Fruit fly (Drosophila melanogaster) Kc167 (cell line): ENCODE measurements around the gene CG11151.

Source experiments
- Myc ChIP-seq: fragments of >200 bp; optimal IDR thresholded peaks from 2 replicates; lab custom pipeline; 2017; ENCODE audit warnings: missing external identifiers
- Sin3A ChIP-seq: fragments of >200 bp; optimal IDR thresholded peaks from 2 replicates; lab custom pipeline; 2018; ENCODE audit warnings: missing external identifiers
- h ChIP-seq: fragments of >200 bp; optimal IDR thresholded peaks from 3 replicates; lab custom pipeline; 2018; ENCODE audit warnings: missing external identifiers
- insv ChIP-seq: fragments of >200 bp; optimal IDR thresholded peaks from 3 replicates; lab custom pipeline; 2018; ENCODE audit warnings: missing external identifiers
- psq ChIP-seq: fragments of >200 bp; optimal IDR thresholded peaks from 2 replicates; lab custom pipeline; 2017; ENCODE audit warnings: missing external identifiers
- ttk ChIP-seq: sonication (Bioruptor generic); optimal IDR thresholded peaks from 2 replicates; lab custom pipeline; 2017; ENCODE audit warnings: missing external identifiers

CG11151 gene

DNA sequence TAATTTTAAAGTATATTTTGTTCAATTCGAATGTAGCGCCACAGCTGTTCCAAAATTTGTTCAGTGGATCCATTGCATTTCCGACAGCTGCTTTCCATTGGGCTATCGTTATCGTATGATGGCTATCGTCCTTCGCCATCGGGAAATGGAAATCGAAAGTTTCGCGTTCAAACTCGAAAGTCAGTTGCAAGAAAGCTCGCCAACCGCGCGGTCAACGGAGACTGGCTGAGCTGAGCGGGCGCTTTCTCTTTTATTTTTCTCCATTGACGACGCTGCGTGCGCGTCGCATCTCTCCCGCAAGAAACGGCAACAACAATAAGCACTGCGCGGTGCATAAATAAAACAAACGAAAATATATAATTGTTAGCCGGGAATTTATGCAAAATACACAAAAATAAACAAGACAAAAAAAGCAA lies 44.0 kb downstream of the CG11151 start, which contains the start of gene inaE:
Gene inaE (plus strand): TSS at position 181 of the 416 bp plus-strand sequence.
- TF ChIP-seq h (lab: Kevin White, UChicago): no peak
- TF ChIP-seq Myc: no peak
- no peak for TF ChIP-seq Sin3A (lab: Kevin White, UChicago)
- TF ChIP-seq psq: no peak
- no peak for TF ChIP-seq ttk (lab: Kevin White, UChicago)
- TF ChIP-seq insv: no peak

- TF ChIP-seq ttk (lab: Kevin White, UChicago): no peak
- TF ChIP-seq h (lab: Kevin White, UChicago): no peak
Measured at dm6 chrX:13783958-13784907, 44.7 kb downstream of the CG11151 start.

dm6 chrX:13786037-13786667 lies 46.6 kb downstream of the CG11151 start:
- no peak for TF ChIP-seq psq
- no peak for TF ChIP-seq insv
- no peak for TF ChIP-seq Sin3A (lab: Kevin White, UChicago)
- no peak for TF ChIP-seq Myc
- TF ChIP-seq ttk (lab: Kevin White, UChicago): no peak
- TF ChIP-seq h (lab: Kevin White, UChicago): no peak

DNA sequence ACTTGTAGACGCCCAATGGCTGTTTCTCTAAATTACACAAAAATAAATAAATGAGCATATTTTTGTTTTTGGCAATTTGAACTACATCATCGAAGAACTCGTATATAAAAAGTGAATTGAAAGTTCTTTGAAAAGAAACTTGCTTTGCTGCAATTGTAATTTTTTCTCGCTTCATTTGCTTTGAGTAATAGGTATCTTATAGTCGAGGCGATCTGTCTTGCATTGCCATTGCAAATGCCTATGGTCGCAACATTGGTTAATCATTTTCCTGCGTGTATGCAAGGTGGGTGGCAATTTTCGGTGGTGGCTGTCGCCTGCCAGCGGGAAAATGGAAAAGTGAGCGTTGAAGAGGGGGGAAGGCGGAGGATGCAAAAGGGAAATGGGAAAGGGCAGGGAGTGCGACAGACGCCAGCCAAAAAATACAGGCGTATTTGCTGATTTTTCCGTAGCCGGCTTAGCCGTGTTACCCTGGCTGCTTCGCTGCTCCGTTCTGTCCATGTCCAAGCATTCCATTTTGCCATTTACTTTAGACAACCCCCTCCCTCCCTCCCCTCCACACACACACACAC lies 47.8 kb downstream of the CG11151 start:
- TF ChIP-seq psq (no peak), Sin3A (lab: Kevin White, UChicago) (no peak), Myc (no peak), insv (no peak), ttk (lab: Kevin White, UChicago) (no peak), h (lab: Kevin White, UChicago) (no peak)

DNA sequence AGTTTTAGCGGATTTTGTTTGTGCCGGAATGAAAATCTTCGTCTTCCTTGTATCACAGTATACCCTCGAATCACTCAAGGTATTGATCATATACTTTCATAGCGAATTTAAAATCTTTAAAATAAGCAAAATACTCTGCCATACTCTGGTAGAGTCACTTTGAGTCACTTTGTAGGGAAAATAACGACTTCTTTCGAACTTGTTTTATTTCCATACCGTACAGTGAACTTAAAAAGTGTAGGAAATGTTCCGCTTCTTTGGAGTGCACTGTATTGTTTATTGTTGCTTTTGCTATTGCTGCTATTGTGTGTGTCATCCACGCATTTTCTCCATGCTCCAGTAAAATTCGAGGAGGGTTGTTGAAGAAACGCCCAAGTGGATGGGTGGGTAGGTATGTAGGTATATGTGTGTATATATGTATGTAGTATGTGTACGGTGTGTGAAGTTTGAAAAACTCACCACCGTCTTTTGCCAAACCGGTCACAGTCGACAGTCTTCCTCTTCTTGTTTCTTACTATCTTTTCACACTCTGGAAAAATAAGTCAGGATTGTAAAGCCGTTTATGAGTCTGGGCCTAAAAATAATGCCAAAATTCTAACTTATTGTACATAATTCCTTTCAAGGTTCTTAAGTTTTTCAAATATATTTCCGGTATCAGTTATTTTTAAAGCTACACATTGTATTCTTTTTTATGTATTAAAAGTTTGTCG lies 49.6 kb downstream of the CG11151 start:
- TF ChIP-seq Myc: no peak
- no peak for TF ChIP-seq Sin3A (lab: Kevin White, UChicago)
- TF ChIP-seq h (lab: Kevin White, UChicago): no peak
- TF ChIP-seq psq: no peak
- TF ChIP-seq ttk (lab: Kevin White, UChicago): no peak
- TF ChIP-seq insv: no peak

dm6 chrX:13791011-13791410 lies 51.5 kb downstream of the CG11151 start, which contains the start of gene CG10993:
CG10993 (minus strand) TSS chrX:13791111.
- TF ChIP-seq insv (no peak), h (lab: Kevin White, UChicago) (no peak), psq (no peak), ttk (lab: Kevin White, UChicago) (no peak), Myc (no peak), Sin3A (lab: Kevin White, UChicago) (no peak)
